Fruit fly (Drosophila melanogaster): ENCODE data around the gene CG43965.

CG43965 gene

dm6 chr3L:8689675-8690074 is 35.9 kb downstream of the CG43965 start (continued):
- TF ChIP-seq CG1832 (GFP tag; optimal IDR thresholded peaks at IDR 0.05), result no peak
- TF ChIP-seq Bdp1 (GFP tag; optimal IDR thresholded peaks at IDR 0.05), result no peak
- peak; percentile 81 for TF ChIP-seq CG12071 (GFP tag; optimal IDR thresholded peaks at IDR 0.05)
- TF ChIP-seq MTF-1 (GFP tag; optimal IDR thresholded peaks at IDR 0.05; ENCODE audit: borderline replicate concordance), result peak; percentile 61
- TF ChIP-seq Atf-2 (GFP tag; optimal IDR thresholded peaks at IDR 0.05), result no peak
- no peak for TF ChIP-seq BEAF-32 (GFP tag; optimal IDR thresholded peaks at IDR 0.05)
- TF ChIP-seq CG3847 (GFP tag; IDR thresholded peaks at IDR 0.05), result no peak
- TF ChIP-seq D (optimal IDR thresholded peaks at IDR 0.05), result no peak
- peak; percentile 15 for TF ChIP-seq D (GFP tag; optimal IDR thresholded peaks at IDR 0.05)
- TF ChIP-seq Bgb (GFP tag; IDR thresholded peaks at IDR 0.05; ENCODE audit: partially characterized antibody), result no peak
- TF ChIP-seq chinmo (GFP tag; IDR thresholded peaks at IDR 0.05; ENCODE audit: partially characterized antibody), result 0 out of 4 replicates have a peak, but pooled peaks have one; percentile 38
- TF ChIP-seq CG1529 (GFP tag; optimal IDR thresholded peaks at IDR 0.05), result no peak
- peak; percentile 44 for TF ChIP-seq HHEX (GFP tag; optimal IDR thresholded peaks at IDR 0.05)
- TF ChIP-seq luna (GFP tag; optimal IDR thresholded peaks at IDR 0.05), result peak; percentile 23
- TF ChIP-seq da (GFP tag; optimal IDR thresholded peaks at IDR 0.05), result peak; percentile 9
- TF ChIP-seq CG10147 (GFP tag; optimal IDR thresholded peaks at IDR 0.05), result peak; percentile 9
- TF ChIP-seq grau (tag; optimal IDR thresholded peaks at IDR 0.05), result peak; percentile 73
- peak; percentile 29 for TF ChIP-seq CG17568 (GFP tag; optimal IDR thresholded peaks at IDR 0.05)
- TF ChIP-seq grn (GFP tag; optimal IDR thresholded peaks at IDR 0.05), result no peak
- no peak for TF ChIP-seq CG34224 (GFP tag; IDR thresholded peaks at IDR 0.05; ENCODE audit: partially characterized antibody)
- no peak for TF ChIP-seq CG30431 (GFP tag; optimal IDR thresholded peaks at IDR 0.05)
- no peak for TF ChIP-seq CG2712 (tag; optimal IDR thresholded peaks at IDR 0.05)
- peak; percentile 50 for TF ChIP-seq unpg (GFP tag; optimal IDR thresholded peaks at IDR 0.05)
- no peak for TF ChIP-seq gcm (GFP tag; optimal IDR thresholded peaks at IDR 0.05)
- TF ChIP-seq Lpt (GFP tag; optimal IDR thresholded peaks at IDR 0.05), result no peak
- no peak for TF ChIP-seq CG13123 (GFP tag; optimal IDR thresholded peaks at IDR 0.05)
- TF ChIP-seq CG2202 (tag; optimal IDR thresholded peaks at IDR 0.05), result no peak
- TF ChIP-seq CG10543 (GFP tag; optimal IDR thresholded peaks at IDR 0.05), result peak; percentile 23
- peak; percentile 12 for TF ChIP-seq CG17359 (tag; optimal IDR thresholded peaks at IDR 0.05)
- no peak for TF ChIP-seq CG8290 (GFP tag; optimal IDR thresholded peaks at IDR 0.05)
- TF ChIP-seq CG8290 (tag; optimal IDR thresholded peaks at IDR 0.05), result peak in 1 of 2 experiments; percentile 82
- TF ChIP-seq CG18476 (GFP tag; optimal IDR thresholded peaks at IDR 0.05), result peak; percentile 4
- peak; percentile 23 for TF ChIP-seq pfk (GFP tag; optimal IDR thresholded peaks at IDR 0.05)
- no peak for TF ChIP-seq CG1647 (GFP tag; optimal IDR thresholded peaks at IDR 0.05)
- peak; percentile 37 for TF ChIP-seq bcd (GFP tag; optimal IDR thresholded peaks at IDR 0.05)
- no peak for TF ChIP-seq cas (GFP tag; IDR thresholded peaks at IDR 0.05)
- peak; percentile 42 for TF ChIP-seq fd3F (GFP tag; optimal IDR thresholded peaks at IDR 0.05)
- TF ChIP-seq ab (GFP tag; optimal IDR thresholded peaks at IDR 0.05), result no peak
- TF ChIP-seq corto (GFP tag; optimal IDR thresholded peaks at IDR 0.05), result no peak
- TF ChIP-seq CG1233 (GFP tag; optimal IDR thresholded peaks at IDR 0.05), result peak; percentile 65
- no peak for TF ChIP-seq Xbp1 (GFP tag; optimal IDR thresholded peaks at IDR 0.05)
- no peak for TF ChIP-seq B-H1 (GFP tag; IDR thresholded peaks at IDR 0.05)
- no peak for TF ChIP-seq tll (GFP tag; optimal IDR thresholded peaks at IDR 0.05)
- TF ChIP-seq CG4282 (GFP tag; optimal IDR thresholded peaks at IDR 0.05), result no peak
- peak; percentile 35 for TF ChIP-seq CG4328 (GFP tag; optimal IDR thresholded peaks at IDR 0.05)
- no peak for TF ChIP-seq CG6654 (GFP tag; optimal IDR thresholded peaks at IDR 0.05)
- peak; percentile 59 for TF ChIP-seq CG3281 (GFP tag; optimal IDR thresholded peaks at IDR 0.05)
- peak; percentile 20 for TF ChIP-seq CG6765 (GFP tag; optimal IDR thresholded peaks at IDR 0.05)
- peak; percentile 76 for TF ChIP-seq caup (GFP tag; optimal IDR thresholded peaks at IDR 0.05; ENCODE audit: severe bottlenecking)
- peak; percentile 5 for TF ChIP-seq CHES-1-like (GFP tag; optimal IDR thresholded peaks at IDR 0.05)
